Fruit fly (Drosophila melanogaster) whole organism, adult: ENCODE results near the gene CG18766.
A peak's percentile ranks its signal among the peaks of the same experiment; 100 is the strongest.

Experiments used
- CG11617 ChIP-seq: fragments of 200-800 bp; sonication (Bioruptor generic); optimal IDR thresholded peaks from 2 replicates; lab custom pipeline; 2017; ENCODE audit warnings: mild to moderate bottlenecking, missing biosample characterization, missing genetic modification reagents, missing genetic modification characterization
- CG12768 ChIP-seq: fragments of 200-800 bp; sonication (Bioruptor generic); optimal IDR thresholded peaks from 2 replicates; lab custom pipeline; 2017; ENCODE audit warnings: missing biosample characterization, missing genetic modification characterization, mild to moderate bottlenecking, moderate library complexity, missing genetic modification reagents
- CG14711 ChIP-seq: fragments of 200-800 bp; sonication (Bioruptor generic); optimal IDR thresholded peaks from 2 replicates; lab custom pipeline; 2018; ENCODE audit warnings: missing biosample characterization, mild to moderate bottlenecking, missing genetic modification characterization, moderate library complexity
- CG1620 ChIP-seq: fragments of 200-800 bp; sonication (Bioruptor generic); optimal IDR thresholded peaks from 2 replicates; lab custom pipeline; 2016; ENCODE audit warnings: missing biosample characterization, missing genetic modification characterization
- CG33017 ChIP-seq: fragments of 200-800 bp; sonication (Bioruptor generic); optimal IDR thresholded peaks from 2 replicates; lab custom pipeline; 2018; ENCODE audit warnings: missing biosample characterization, mild to moderate bottlenecking, missing genetic modification characterization, moderate library complexity
- CG7101 ChIP-seq: fragments of 200-800 bp; sonication (Bioruptor generic); optimal IDR thresholded peaks from 2 replicates; lab custom pipeline; 2018; ENCODE audit warnings: missing biosample characterization, mild to moderate bottlenecking, missing genetic modification characterization, moderate library complexity
- Crg-1 ChIP-seq: fragments of 200-800 bp; sonication (Bioruptor generic); optimal IDR thresholded peaks from 2 replicates; lab custom pipeline; 2016; ENCODE audit warnings: missing biosample characterization, missing genetic modification characterization
- Hr96 ChIP-seq: fragments of 200-800 bp; sonication (Bioruptor generic); optimal IDR thresholded peaks from 2 replicates; lab custom pipeline; 2016; ENCODE audit warnings: missing biosample characterization, missing genetic modification characterization
- Mnt ChIP-seq: fragments of 200-800 bp; sonication (Bioruptor generic); optimal IDR thresholded peaks from 2 replicates; lab custom pipeline; 2016; ENCODE audit warnings: missing biosample characterization, mild to moderate bottlenecking, missing genetic modification characterization
- bab1 ChIP-seq: fragments of 200-800 bp; sonication (Bioruptor generic); optimal IDR thresholded peaks from 3 replicates; lab custom pipeline; 2019; ENCODE audit warnings: missing biosample characterization, mild to moderate bottlenecking, missing genetic modification characterization, moderate library complexity
- cic ChIP-seq: fragments of 200-800 bp; sonication (Bioruptor generic); optimal IDR thresholded peaks from 2 replicates; lab custom pipeline; 2017; ENCODE audit warnings: missing biosample characterization, mild to moderate bottlenecking, missing genetic modification characterization, moderate library complexity
- cnc ChIP-seq, 2 experiments: fragments of >200 bp; optimal IDR thresholded peaks; 2 replicates each; lab custom pipeline; 2017
- kay ChIP-seq: fragments of 200-800 bp; sonication (Bioruptor generic); peaks from one replicate; lab custom pipeline; 2016; ENCODE audit warnings: missing biosample characterization, missing genetic modification characterization, borderline replicate concordance
- ovo ChIP-seq: fragments of 200-800 bp; sonication (Bioruptor generic); optimal IDR thresholded peaks from 2 replicates; lab custom pipeline; 2016; ENCODE audit warnings: missing biosample characterization, missing genetic modification characterization
- pad ChIP-seq: fragments of 200-800 bp; sonication (Bioruptor generic); optimal IDR thresholded peaks from 3 replicates; lab custom pipeline; 2017; ENCODE audit warnings: missing biosample characterization, missing genetic modification characterization, mild to moderate bottlenecking, moderate library complexity, missing genetic modification reagents
- tj ChIP-seq: fragments of 200-800 bp; sonication (Bioruptor generic); optimal IDR thresholded peaks from 3 replicates; lab custom pipeline; 2017; ENCODE audit warnings: missing biosample characterization, mild to moderate bottlenecking, missing genetic modification characterization, moderate library complexity
- toe ChIP-seq: fragments of 200-800 bp; sonication (Bioruptor generic); optimal IDR thresholded peaks from 2 replicates; lab custom pipeline; 2016; ENCODE audit warnings: missing biosample characterization, missing genetic modification characterization

Gene CG18766

DNA sequence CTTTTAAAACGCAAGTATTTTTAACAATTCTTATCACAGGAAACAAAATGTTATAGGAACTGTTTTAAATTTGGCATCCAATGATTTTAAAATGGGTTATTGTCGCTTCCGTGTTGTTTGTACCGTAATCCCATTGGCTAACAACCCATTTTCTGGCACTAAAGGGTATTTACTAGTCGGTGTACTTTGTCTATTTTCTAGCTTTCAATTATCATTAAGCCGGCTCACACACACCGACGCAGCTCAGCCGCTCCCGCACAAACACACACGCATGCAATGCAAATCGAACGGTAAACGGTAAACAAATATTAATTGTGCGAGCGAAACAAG lies 672 bp downstream of the CG18766 start:
- TF ChIP-seq pad (GFP tag; lab: Kevin White, UChicago) (peak; percentile 18), bab1 (GFP tag; lab: Kevin White, UChicago) (no peak), Crg-1 (no peak), ovo (GFP tag; lab: Kevin White, UChicago) (peak; percentile 91)

DNA sequence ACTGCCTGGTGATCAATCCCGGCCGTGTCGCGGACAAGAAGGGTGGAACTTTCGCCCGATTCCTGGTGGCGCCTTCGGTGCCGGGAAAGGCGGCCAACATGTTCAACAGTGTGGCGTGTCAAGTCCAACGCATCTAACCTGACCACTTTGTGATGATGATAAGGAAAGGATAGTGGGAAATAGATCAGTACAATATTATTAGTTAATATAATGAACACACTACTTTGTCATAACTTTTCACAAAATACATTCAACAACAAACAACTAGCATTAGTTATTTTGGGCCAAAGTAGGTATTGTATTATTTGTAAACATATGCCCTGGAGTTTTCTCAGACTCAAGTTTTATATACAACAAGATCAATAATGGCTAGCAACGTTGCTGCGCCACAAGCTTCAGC lies 4.1 kb downstream of the CG18766 start, which contains the start of gene CG17991:
CG17991 (plus strand) TSS at position 301 of the 400 bp plus-strand sequence.
- TF ChIP-seq CG11617 (GFP tag; lab: Kevin White, UChicago) (no peak), toe (GFP tag; lab: Kevin White, UChicago) (no peak), cic (GFP tag; lab: Kevin White, UChicago) (no peak), ovo (GFP tag; lab: Kevin White, UChicago) (no peak)

DNA sequence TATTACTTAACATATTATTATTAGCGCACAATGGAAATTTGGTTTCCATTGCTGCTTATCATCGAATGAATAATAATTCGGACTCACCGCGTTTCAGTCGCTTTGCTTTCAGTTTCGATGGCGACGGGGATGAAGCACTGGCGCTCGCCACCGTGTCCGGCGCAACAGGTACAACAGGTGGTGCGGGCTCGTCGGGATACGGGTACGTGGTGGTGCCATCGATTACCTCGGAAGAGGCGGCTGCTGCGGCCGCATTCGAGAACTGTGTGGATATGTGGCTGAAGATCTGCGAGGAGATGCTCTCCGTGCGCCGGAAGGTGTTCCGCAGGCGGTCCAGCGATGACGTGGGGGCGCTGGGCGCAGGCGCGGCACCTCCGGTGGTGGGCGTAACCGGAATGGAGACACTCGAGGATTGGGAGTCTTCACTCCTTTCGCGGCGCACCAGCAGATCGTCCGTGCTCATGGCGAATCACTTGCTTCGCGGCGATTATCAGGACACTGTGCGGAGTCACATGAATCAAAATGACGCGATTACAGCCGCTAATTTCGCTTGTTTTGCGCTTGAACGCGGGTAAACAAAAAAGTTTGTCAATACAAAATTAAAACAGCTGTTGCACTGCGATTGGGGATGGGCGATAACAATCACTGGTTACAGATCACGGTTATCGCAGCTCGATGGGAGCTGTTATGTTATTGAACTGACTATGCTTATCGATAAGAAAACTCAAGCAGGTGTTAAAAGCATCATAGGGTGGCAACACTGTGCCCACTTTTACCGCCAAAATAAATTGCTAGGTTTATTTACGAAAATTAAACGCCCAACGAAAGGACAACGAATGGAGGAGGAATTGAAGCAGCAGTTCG lies 6.4 kb downstream of the CG18766 start, which contains the start of the genes CG31064 and PolA2:
CG31064 (minus strand) TSS at position 648 of the 864 bp plus-strand sequence.
PolA2 (plus strand) TSS at position 726 of the 864 bp plus-strand sequence.
- TF ChIP-seq Mnt (GFP tag; lab: Kevin White, UChicago) (peak; percentile 34), CG12768 (GFP tag; lab: Kevin White, UChicago) (no peak), Crg-1 (peak; percentile 38), Hr96 (GFP tag; lab: Kevin White, UChicago) (no peak), ovo (GFP tag; lab: Kevin White, UChicago) (no peak), cic (GFP tag; lab: Kevin White, UChicago) (peak; percentile 6), CG1620 (peak; percentile 30), CG14711 (tag; lab: Kevin White, UChicago) (peak; percentile 55), CG7101 (tag; lab: Kevin White, UChicago) (no peak), pad (GFP tag; lab: Kevin White, UChicago) (peak; percentile 5), bab1 (GFP tag; lab: Kevin White, UChicago) (peak; percentile 24)

DNA sequence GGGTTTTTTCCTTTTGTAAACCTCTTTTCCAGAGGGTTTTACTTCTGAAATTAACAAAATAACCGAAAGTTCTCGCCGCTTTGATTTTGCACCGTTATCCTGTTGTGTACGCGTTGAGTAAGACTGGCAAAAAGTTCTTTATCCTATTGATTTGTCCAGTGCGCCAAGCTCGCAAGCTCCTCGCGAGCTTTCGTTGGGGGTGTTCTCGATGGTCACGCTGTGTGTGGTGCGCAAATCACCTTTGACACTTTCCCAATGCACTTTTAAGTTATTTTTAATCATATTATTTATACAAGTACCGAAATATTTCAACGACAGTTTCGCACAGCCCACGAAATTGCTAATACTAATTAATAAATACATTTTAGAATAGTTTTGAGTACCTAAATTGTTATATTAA lies 7.1 kb downstream of the CG18766 start:
- TF ChIP-seq kay (GFP tag; lab: Kevin White, UChicago), result no peak
- no peak for TF ChIP-seq toe (GFP tag; lab: Kevin White, UChicago)
- TF ChIP-seq bab1 (GFP tag; lab: Kevin White, UChicago), result no peak
- no peak for TF ChIP-seq CG7101 (tag; lab: Kevin White, UChicago)
- TF ChIP-seq pad (GFP tag; lab: Kevin White, UChicago), result no peak
- TF ChIP-seq cic (GFP tag; lab: Kevin White, UChicago), result no peak
- TF ChIP-seq CG14711 (tag; lab: Kevin White, UChicago), result no peak
- TF ChIP-seq Mnt (GFP tag; lab: Kevin White, UChicago), result no peak

DNA sequence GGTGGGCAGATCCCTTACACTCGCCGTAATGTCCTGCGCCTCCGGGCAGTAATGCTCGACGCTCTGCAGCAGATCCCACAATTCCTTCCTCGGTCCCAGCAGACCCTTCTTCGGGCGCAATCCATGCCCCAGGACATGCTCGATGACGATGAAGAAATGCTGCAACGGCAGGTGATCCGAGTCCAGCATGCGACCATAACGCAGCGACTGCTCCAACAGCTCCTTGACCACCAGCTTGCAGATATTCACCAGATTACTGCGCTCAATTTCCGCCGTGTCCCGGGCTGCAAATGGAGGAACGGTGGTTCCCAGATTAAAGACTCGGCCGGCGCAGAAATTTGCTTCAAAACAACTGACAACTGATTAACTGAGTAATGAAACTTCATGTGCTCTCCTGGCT lies 11.7 kb downstream of the CG18766 start, which contains the start of gene CG31068:
CG31068 (plus strand) TSS at position 301 of the 400 bp plus-strand sequence.
- TF ChIP-seq CG1620 (no peak), CG7101 (tag; lab: Kevin White, UChicago) (no peak), Hr96 (GFP tag; lab: Kevin White, UChicago) (no peak), CG11617 (GFP tag; lab: Kevin White, UChicago) (no peak), Crg-1 (no peak), CG12768 (GFP tag; lab: Kevin White, UChicago) (no peak), cnc (optimal IDR thresholded peaks at IDR 0.05; lab: Kevin White, UChicago) (no peak), tj (GFP tag; lab: Kevin White, UChicago) (no peak), Mnt (GFP tag; lab: Kevin White, UChicago) (no peak), cic (GFP tag; lab: Kevin White, UChicago) (no peak), pad (GFP tag; lab: Kevin White, UChicago) (no peak), CG33017 (tag; lab: Kevin White, UChicago) (no peak), kay (GFP tag; lab: Kevin White, UChicago) (no peak)

DNA sequence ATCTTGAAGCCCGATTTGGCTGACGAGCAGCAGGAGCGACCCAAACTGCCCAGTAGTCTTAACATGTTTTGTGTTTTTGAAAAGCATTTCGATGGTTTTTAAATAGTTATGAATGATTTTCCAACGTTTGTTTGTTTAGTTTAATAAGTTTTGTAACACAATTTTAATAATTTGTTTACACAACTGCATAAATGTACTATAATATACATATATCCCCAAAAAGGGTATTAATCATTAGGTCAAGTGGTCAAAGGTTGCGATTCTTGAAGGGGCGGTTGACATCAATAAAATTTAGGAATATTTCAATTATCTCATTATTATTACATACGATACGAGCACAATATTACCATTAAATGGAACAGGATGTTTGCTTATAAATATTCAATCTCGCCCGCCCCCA lies 15.7 kb downstream of the CG18766 start, which contains the start of gene CG42814:
CG42814 (minus strand) TSS at position 101 of the 400 bp plus-strand sequence.
- TF ChIP-seq tj (GFP tag; lab: Kevin White, UChicago) (no peak), Hr96 (GFP tag; lab: Kevin White, UChicago) (no peak), CG1620 (no peak)

DNA sequence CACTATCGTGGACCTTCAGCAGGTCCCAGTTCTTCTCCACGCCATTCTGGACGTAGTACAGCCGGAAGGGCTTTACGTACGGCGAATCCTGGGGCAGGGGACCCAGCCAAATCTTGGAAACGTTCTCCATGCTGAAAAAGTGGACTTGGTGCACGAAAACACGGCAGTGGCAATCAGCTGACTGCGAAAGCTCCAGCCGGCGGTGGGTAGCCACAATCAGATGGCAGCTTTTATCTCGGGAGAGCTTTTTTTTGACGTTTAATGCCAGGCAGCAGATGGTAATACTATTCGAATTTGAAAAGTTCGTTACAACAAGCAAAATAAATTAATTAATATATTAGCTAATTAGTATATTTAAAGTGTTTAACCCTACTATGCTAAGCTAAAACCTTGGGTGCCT lies 16.7 kb downstream of the CG18766 start, which contains the start of gene CG42813:
CG42813 (minus strand) TSS at position 220 of the 400 bp plus-strand sequence.
- peak; percentile 11 for TF ChIP-seq CG14711 (tag; lab: Kevin White, UChicago)
- TF ChIP-seq ovo (GFP tag; lab: Kevin White, UChicago), result no peak
- peak; percentile 82 for TF ChIP-seq bab1 (GFP tag; lab: Kevin White, UChicago)
